Worm (Caenorhabditis elegans): ENCODE measurements around the gene F46C5.2.

F46C5.2 gene

DNA sequence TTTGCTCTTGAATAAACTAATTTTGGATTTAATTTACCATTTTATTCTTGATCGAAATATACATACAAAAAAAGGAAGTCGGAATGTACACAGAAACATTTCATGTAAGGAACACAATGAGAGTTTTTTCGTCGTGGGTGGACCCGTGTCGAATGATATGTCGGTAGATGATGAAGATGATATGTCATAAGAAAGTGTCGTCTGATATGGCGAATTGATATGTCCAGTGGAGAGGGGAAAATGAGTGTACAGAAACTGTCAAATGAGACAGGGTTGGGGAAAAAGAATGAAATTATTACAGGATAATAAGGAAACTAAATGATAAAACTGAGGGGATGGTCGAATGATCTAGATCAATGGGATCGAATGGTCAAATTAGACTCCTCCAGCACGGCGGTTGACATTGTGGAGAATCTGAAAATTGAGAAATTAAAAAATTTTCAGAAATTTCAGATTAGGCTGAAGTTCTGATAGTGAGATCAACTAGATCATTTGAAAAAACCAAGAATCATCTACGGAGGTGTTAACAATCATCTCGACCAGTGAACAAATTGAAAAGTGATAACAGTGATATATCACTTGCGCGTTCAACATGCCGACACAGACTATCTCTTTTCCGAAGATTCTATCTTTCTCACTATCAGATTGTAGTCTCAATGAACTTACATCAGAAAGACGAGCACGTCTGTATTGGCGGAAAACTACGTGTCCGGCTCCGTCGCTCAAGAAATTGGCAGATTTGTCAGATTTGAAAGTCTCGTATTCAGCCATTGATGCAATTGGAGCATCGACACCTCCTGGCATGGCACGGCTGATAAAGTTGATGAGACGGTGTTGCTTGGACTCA, 8.7 kb downstream of the F46C5.2 start:
- no peak for TF ChIP-seq fos-1 (tag; optimal IDR thresholded peaks at IDR 0.05)
- no peak for TF ChIP-seq Y116A8C.19 (tag; optimal IDR thresholded peaks at IDR 0.05; ENCODE audit: borderline replicate concordance)
- TF ChIP-seq ces-1 (GFP tag; optimal IDR thresholded peaks at IDR 0.05), result no peak
- TF ChIP-seq elt-3 (tag; optimal IDR thresholded peaks at IDR 0.05), result peak in 3 of 6 experiments; percentile 30 to 61 (median 33)
- TF ChIP-seq nhr-20 (tag; optimal IDR thresholded peaks at IDR 0.05), result peak; percentile 57
- TF ChIP-seq nhr-71 (tag; optimal IDR thresholded peaks at IDR 0.05), result peak; percentile 35
- no peak for TF ChIP-seq hlh-4 (tag; optimal IDR thresholded peaks at IDR 0.05)
- no peak for TF ChIP-seq elt-2 (tag; optimal IDR thresholded peaks at IDR 0.05)
- TF ChIP-seq dpl-1 (GFP tag; optimal IDR thresholded peaks at IDR 0.05), result no peak
- TF ChIP-seq lin-15B (tag; optimal IDR thresholded peaks at IDR 0.05), result peak; percentile 8
- no peak for TF ChIP-seq isw-1 (GFP tag; IDR thresholded peaks at IDR 0.05)
- no peak for TF ChIP-seq nhr-84 (tag; optimal IDR thresholded peaks at IDR 0.05)
- TF ChIP-seq efl-1 (optimal IDR thresholded peaks at IDR 0.05), result peak in 1 of 2 experiments; percentile 1
- TF ChIP-seq efl-1 (GFP tag; optimal IDR thresholded peaks at IDR 0.05 in 1 of 2), result peak in 1 of 2 experiments; percentile 89
- no peak for TF ChIP-seq hlh-17 (GFP tag; optimal IDR thresholded peaks at IDR 0.05; ENCODE audit: borderline replicate concordance)
- no peak for TF ChIP-seq ceh-90 (tag; optimal IDR thresholded peaks at IDR 0.05)
- TF ChIP-seq hpl-2 (GFP tag; optimal IDR thresholded peaks at IDR 0.05), result no peak
- TF ChIP-seq sup-37 (GFP tag; optimal IDR thresholded peaks at IDR 0.05), result no peak
- no peak for TF ChIP-seq lin-39 (tag; optimal IDR thresholded peaks at IDR 0.05)
- TF ChIP-seq pqm-1 (tag; optimal IDR thresholded peaks at IDR 0.05), result no peak
- TF ChIP-seq unc-98 (GFP tag; IDR thresholded peaks at IDR 0.05), result no peak
- no peak for TF ChIP-seq ceh-63 (GFP tag; optimal IDR thresholded peaks at IDR 0.05)
- peak; percentile 33 for TF ChIP-seq blmp-1 (tag; optimal IDR thresholded peaks at IDR 0.05)
- no peak for TF ChIP-seq lsy-2 (tag; optimal IDR thresholded peaks at IDR 0.05)
- no peak for TF ChIP-seq unc-86 (tag; optimal IDR thresholded peaks at IDR 0.05)
- peak; percentile 31; the same call in 1 of the 2 replicates for TF ChIP-seq nhr-19 (GFP tag; conservative IDR thresholded peaks at IDR 0.05)
- no peak for TF ChIP-seq fkh-4 (tag; optimal IDR thresholded peaks at IDR 0.05; ENCODE audit: borderline replicate concordance)
- no peak for TF ChIP-seq nhr-12 (tag; optimal IDR thresholded peaks at IDR 0.05)
- TF ChIP-seq nhr-28 (tag; optimal IDR thresholded peaks at IDR 0.05), result no peak
- no peak for TF ChIP-seq ztf-11 (tag; optimal IDR thresholded peaks at IDR 0.05)
- no peak for TF ChIP-seq swsn-7 (tag; optimal IDR thresholded peaks at IDR 0.05)
- peak; percentile 28 for TF ChIP-seq lir-3 (tag; optimal IDR thresholded peaks at IDR 0.05; ENCODE audit: poor library complexity)
- TF ChIP-seq ceh-8 (GFP tag; optimal IDR thresholded peaks at IDR 0.05), result no peak
- no peak for TF ChIP-seq alr-1 (tag; optimal IDR thresholded peaks at IDR 0.05; ENCODE audit: borderline replicate concordance)
- no peak for TF ChIP-seq egl-27 (tag; optimal IDR thresholded peaks at IDR 0.05)
- TF ChIP-seq unc-130 (tag; optimal IDR thresholded peaks at IDR 0.05), result no peak
- no peak for TF ChIP-seq nhr-90 (tag; optimal IDR thresholded peaks at IDR 0.05; ENCODE audit: poor library complexity)
- TF ChIP-seq ets-5 (GFP tag; IDR thresholded peaks at IDR 0.05), result no peak
- TF ChIP-seq fkh-8 (tag; optimal IDR thresholded peaks at IDR 0.05), result no peak
- TF ChIP-seq nhr-77 (tag; optimal IDR thresholded peaks at IDR 0.05), result no peak
- TF ChIP-seq ceh-82 (tag; optimal IDR thresholded peaks at IDR 0.05), result no peak
- no peak for TF ChIP-seq nhr-11 (tag; optimal IDR thresholded peaks at IDR 0.05)
- no peak for TF ChIP-seq aha-1 (tag; optimal IDR thresholded peaks at IDR 0.05)
- no peak for TF ChIP-seq C34B4.2 (tag; optimal IDR thresholded peaks at IDR 0.05)
- TF ChIP-seq nhr-85 (tag), result peak; percentile 73
- no peak for TF ChIP-seq nhr-237 (tag; optimal IDR thresholded peaks at IDR 0.05)
- no peak for TF ChIP-seq zag-1 (tag; optimal IDR thresholded peaks at IDR 0.05)
- no peak for TF ChIP-seq C16A3.4 (tag; optimal IDR thresholded peaks at IDR 0.05)
- TF ChIP-seq C04F5.9 (tag; optimal IDR thresholded peaks at IDR 0.05), result no peak
- TF ChIP-seq skn-1 (tag; optimal IDR thresholded peaks at IDR 0.05), result no peak
- TF ChIP-seq lin-13 (GFP tag; optimal IDR thresholded peaks at IDR 0.05), result peak; percentile 3
- peak; percentile 35 for TF ChIP-seq aly-2 (tag; optimal IDR thresholded peaks at IDR 0.05)
